Fruit fly (Drosophila melanogaster) whole organism, embryonic: Measurements from ENCODE around the gene Gart.

Source experiments
- ATbp ChIP-seq: fragments of 200-800 bp; sonication (Bioruptor generic); optimal IDR thresholded peaks from 2 replicates; lab custom pipeline; 2017; ENCODE audit warnings: missing biosample characterization, mild to moderate bottlenecking, missing genetic modification characterization, missing genetic modification reagents
- Abd-B ChIP-seq: fragments of 200-800 bp; sonication (Bioruptor generic); optimal IDR thresholded peaks from 2 replicates; lab custom pipeline; 2018; ENCODE audit warnings: missing biosample characterization, mild to moderate bottlenecking, missing genetic modification characterization, moderate library complexity
- Bgb ChIP-seq: fragments of 200-800 bp; sonication (Bioruptor generic); IDR thresholded peaks from 2 replicates; pipeline ENCODE4 v1.3.6; 2022; ENCODE audit warnings: missing biosample characterization, missing genetic modification characterization; ENCODE audit not compliant: partially characterized antibody
- Blimp-1 ChIP-seq: fragments of 200-800 bp; sonication (Bioruptor generic); optimal IDR thresholded peaks from 3 replicates; lab custom pipeline; 2018; ENCODE audit warnings: missing biosample characterization, missing genetic modification characterization, mild to moderate bottlenecking, moderate library complexity, missing genetic modification reagents
- Bteb2 ChIP-seq: fragments of 200-800 bp; sonication (Bioruptor generic); optimal IDR thresholded peaks from 2 replicates; lab custom pipeline; 2016; ENCODE audit warnings: missing biosample characterization, missing genetic modification characterization
- CG10366 ChIP-seq: fragments of 200-800 bp; sonication (Bioruptor generic); IDR thresholded peaks from 2 replicates; pipeline ENCODE4 v1.3.6; 2022; ENCODE audit warnings: missing biosample characterization, missing genetic modification characterization
- CG10654 ChIP-seq: fragments of 200-800 bp; sonication (Bioruptor generic); optimal IDR thresholded peaks from 2 replicates; lab custom pipeline; 2016; ENCODE audit warnings: missing biosample characterization, missing genetic modification characterization
- CG12071 ChIP-seq: fragments of 200-800 bp; sonication (Bioruptor generic); optimal IDR thresholded peaks from 3 replicates; lab custom pipeline; 2018; ENCODE audit warnings: missing biosample characterization, mild to moderate bottlenecking, missing genetic modification characterization
- CG1603 ChIP-seq: fragments of 200-800 bp; sonication (Bioruptor generic); optimal IDR thresholded peaks from 2 replicates; lab custom pipeline; 2019; ENCODE audit warnings: missing biosample characterization, mild to moderate bottlenecking, missing genetic modification characterization, moderate library complexity
- CG2199 ChIP-seq: fragments of 200-800 bp; sonication (Bioruptor generic); IDR thresholded peaks from 3 replicates; pipeline ENCODE4 v1.3.6; 2022; ENCODE audit warnings: missing biosample characterization, missing genetic modification characterization
- CG2875 ChIP-seq: fragments of 200-800 bp; sonication (Bioruptor generic); optimal IDR thresholded peaks from 2 replicates; lab custom pipeline; 2017; ENCODE audit warnings: missing biosample characterization, mild to moderate bottlenecking, missing genetic modification characterization, missing genetic modification reagents
- CG33213 ChIP-seq: fragments of 200-800 bp; sonication (Bioruptor generic); optimal IDR thresholded peaks from 3 replicates; lab custom pipeline; 2016; ENCODE audit warnings: missing biosample characterization, missing genetic modification characterization
- CG4707 ChIP-seq: fragments of 200-800 bp; sonication (Bioruptor generic); optimal IDR thresholded peaks from 2 replicates; lab custom pipeline; 2018; ENCODE audit warnings: missing biosample characterization, mild to moderate bottlenecking, missing genetic modification characterization, moderate library complexity
- CG7839 ChIP-seq: fragments of 200-800 bp; sonication (Bioruptor generic); optimal IDR thresholded peaks from 3 replicates; lab custom pipeline; 2018; ENCODE audit warnings: missing biosample characterization, mild to moderate bottlenecking, missing genetic modification characterization, moderate library complexity
- CG8765 ChIP-seq: fragments of 200-800 bp; sonication (Bioruptor generic); IDR thresholded peaks from 2 replicates; pipeline ENCODE4 v1.3.6; 2022; ENCODE audit warnings: missing biosample characterization, missing genetic modification characterization
- CG9609 ChIP-seq: fragments of 200-800 bp; sonication (Bioruptor generic); optimal IDR thresholded peaks from 3 replicates; lab custom pipeline; 2016; ENCODE audit warnings: missing biosample characterization, missing genetic modification characterization
- CG9932 ChIP-seq: fragments of 200-800 bp; sonication (Bioruptor generic); IDR thresholded peaks from 2 replicates; pipeline ENCODE4 v1.3.6; 2022; ENCODE audit warnings: missing biosample characterization, missing genetic modification characterization
- Camta ChIP-seq: fragments of 200-800 bp; sonication (Bioruptor generic); optimal IDR thresholded peaks from 2 replicates; lab custom pipeline; 2016; ENCODE audit warnings: missing biosample characterization, missing genetic modification characterization
- CoRest ChIP-seq: fragments of 200-800 bp; sonication (Bioruptor generic); optimal IDR thresholded peaks from 3 replicates; lab custom pipeline; 2018; ENCODE audit warnings: missing biosample characterization, mild to moderate bottlenecking, missing genetic modification characterization, moderate library complexity
- Dbx ChIP-seq: fragments of 200-800 bp; sonication (Bioruptor generic); IDR thresholded peaks from 3 replicates; pipeline ENCODE4 v1.3.6; 2022; ENCODE audit warnings: missing biosample characterization, missing genetic modification characterization
- Dip3 ChIP-seq: fragments of 200-800 bp; sonication (Bioruptor generic); optimal IDR thresholded peaks from 3 replicates; lab custom pipeline; 2016; ENCODE audit warnings: missing biosample characterization, missing genetic modification characterization
- Dll ChIP-seq: fragments of 200-800 bp; sonication (Bioruptor generic); IDR thresholded peaks from 4 replicates; pipeline ENCODE4 v1.3.6; 2022; ENCODE audit warnings: missing biosample characterization, missing genetic modification characterization; ENCODE audit not compliant: partially characterized antibody
- E2f1 ChIP-seq: fragments of 200-800 bp; sonication (Bioruptor generic); IDR thresholded peaks from 2 replicates; pipeline ENCODE4 v1.3.6; 2022; ENCODE audit warnings: missing biosample characterization, missing genetic modification characterization
- HLHmδ ChIP-seq: fragments of 200-800 bp; sonication (Bioruptor generic); optimal IDR thresholded peaks from 2 replicates; lab custom pipeline; 2018; ENCODE audit warnings: missing biosample characterization, mild to moderate bottlenecking, missing genetic modification characterization, moderate library complexity
- Hr51 ChIP-seq, 2 experiments: fragments of 200-800 bp; sonication (Bioruptor generic); optimal IDR thresholded peaks; 2 replicates in 1 of 2; 3 replicates in 1 of 2; lab custom pipeline; 2016 to 2018; ENCODE audit warnings: missing biosample characterization in 2 of 2, missing genetic modification characterization in 2 of 2, mild to moderate bottlenecking in 1 of 2, moderate library complexity in 1 of 2
- Hr78 ChIP-seq, 2 experiments: fragments of 200-800 bp in 1 of 2; fragments of >200 bp in 1 of 2; sonication (Bioruptor generic) in 1 of 2; optimal IDR thresholded peaks; 2 replicates each; lab custom pipeline; 2017 to 2019; ENCODE audit warnings: missing biosample characterization in 2 of 2, missing genetic modification characterization in 2 of 2, mild to moderate bottlenecking in 1 of 2, moderate library complexity in 1 of 2
- Myb ChIP-seq: fragments of 200-800 bp; sonication (Bioruptor generic); optimal IDR thresholded peaks from 2 replicates; lab custom pipeline; 2016; ENCODE audit warnings: missing biosample characterization, missing genetic modification characterization
- Opbp ChIP-seq: fragments of 200-800 bp; sonication (Bioruptor generic); IDR thresholded peaks from 3 replicates; pipeline ENCODE4 v1.3.6; 2022; ENCODE audit warnings: missing biosample characterization, missing genetic modification characterization; ENCODE audit not compliant: partially characterized antibody
- Tbp ChIP-seq: fragments of >200 bp; optimal IDR thresholded peaks from 2 replicates; lab custom pipeline; 2018; ENCODE audit warnings: missing biosample characterization, missing genetic modification characterization
- Vsx1 ChIP-seq: fragments of 200-800 bp; sonication (Bioruptor generic); optimal IDR thresholded peaks from 2 replicates; lab custom pipeline; 2017; ENCODE audit warnings: missing biosample characterization, mild to moderate bottlenecking, missing genetic modification characterization, missing genetic modification reagents
- ash1 ChIP-seq: fragments of 200-800 bp; sonication (Bioruptor generic); optimal IDR thresholded peaks from 2 replicates; lab custom pipeline; 2018; ENCODE audit warnings: missing biosample characterization, mild to moderate bottlenecking, missing genetic modification characterization
- ato ChIP-seq: fragments of 200-800 bp; sonication (Bioruptor generic); IDR thresholded peaks from 2 replicates; pipeline ENCODE4 v1.3.6; 2022; ENCODE audit warnings: missing biosample characterization, missing genetic modification characterization; ENCODE audit not compliant: partially characterized antibody
- az2 ChIP-seq: fragments of 200-800 bp; sonication (Bioruptor generic); optimal IDR thresholded peaks from 3 replicates; lab custom pipeline; 2016; ENCODE audit warnings: missing biosample characterization, missing genetic modification characterization
- br ChIP-seq: fragments of >200 bp; optimal IDR thresholded peaks from 2 replicates; lab custom pipeline; 2017
- corto ChIP-seq: fragments of 200-800 bp; sonication (Bioruptor generic); optimal IDR thresholded peaks from 2 replicates; lab custom pipeline; 2016; ENCODE audit warnings: missing biosample characterization, mild to moderate bottlenecking, missing genetic modification characterization, moderate library complexity
- fd3F ChIP-seq: fragments of 200-800 bp; sonication (Bioruptor generic); optimal IDR thresholded peaks from 2 replicates; lab custom pipeline; 2018; ENCODE audit warnings: missing biosample characterization, mild to moderate bottlenecking, missing genetic modification characterization, moderate library complexity
- grau ChIP-seq: fragments of 200-800 bp; optimal IDR thresholded peaks from 3 replicates; lab custom pipeline; 2019; ENCODE audit warnings: missing biosample characterization, mild to moderate bottlenecking, missing genetic modification characterization, moderate library complexity
- gt ChIP-seq: fragments of 200-800 bp; sonication (Bioruptor generic); IDR thresholded peaks from 2 replicates; pipeline ENCODE4 v1.3.6; 2022; ENCODE audit warnings: missing biosample characterization, missing genetic modification characterization
- hth ChIP-seq: fragments of >200 bp; optimal IDR thresholded peaks from 2 replicates; lab custom pipeline; 2017; ENCODE audit warnings: inconsistent platforms
- nerfin-2 ChIP-seq: fragments of 200-800 bp; sonication (Bioruptor generic); IDR thresholded peaks from 2 replicates; pipeline ENCODE4 v1.3.6; 2022; ENCODE audit warnings: missing biosample characterization, missing genetic modification characterization; ENCODE audit not compliant: partially characterized antibody
- p53 ChIP-seq: fragments of 200-800 bp; sonication (Bioruptor generic); optimal IDR thresholded peaks from 2 replicates; lab custom pipeline; 2016; ENCODE audit warnings: missing biosample characterization, missing genetic modification characterization
- prd ChIP-seq, 3 experiments: fragments of >200 bp in 2 of 3; fragments of 200-800 bp in 1 of 3; sonication (Bioruptor generic) in 1 of 3; optimal IDR thresholded peaks in 2 of 3; IDR thresholded peaks in 1 of 3; 2 replicates in 2 of 3; 3 replicates in 1 of 3; pipeline versions ENCODE4 v1.3.6 to Lab custom; 2017 to 2022; ENCODE audit warnings: missing biosample characterization in 1 of 3, missing genetic modification characterization in 1 of 3
- rib ChIP-seq: fragments of 200-800 bp; sonication (Bioruptor generic); IDR thresholded peaks from 2 replicates; pipeline ENCODE4 v1.3.6; 2022; ENCODE audit warnings: missing biosample characterization, missing genetic modification characterization
- sens ChIP-seq: fragments of 200-800 bp; sonication (Bioruptor generic); peaks from one replicate; lab custom pipeline; 2016; ENCODE audit warnings: missing biosample characterization, missing genetic modification characterization
- shn ChIP-seq: fragments of 200-800 bp; sonication (Bioruptor generic); optimal IDR thresholded peaks from 3 replicates; lab custom pipeline; 2016; ENCODE audit warnings: missing biosample characterization, missing genetic modification characterization
- sna ChIP-seq: fragments of 200-800 bp; sonication (Bioruptor generic); IDR thresholded peaks from 2 replicates; pipeline ENCODE4 v1.3.6; 2022; ENCODE audit warnings: missing biosample characterization, missing genetic modification characterization; ENCODE audit not compliant: partially characterized antibody
- stc ChIP-seq: fragments of 200-800 bp; sonication (Bioruptor generic); IDR thresholded peaks from 2 replicates; pipeline ENCODE4 v1.3.6; 2022; ENCODE audit warnings: missing biosample characterization, missing genetic modification characterization
- tgo ChIP-seq: fragments of 200-800 bp; sonication (Bioruptor generic); IDR thresholded peaks from 3 replicates; pipeline ENCODE4 v1.3.6; 2022; ENCODE audit warnings: missing biosample characterization, missing genetic modification characterization
- vfl ChIP-seq: fragments of 200-800 bp; sonication (Bioruptor generic); optimal IDR thresholded peaks from 2 replicates; lab custom pipeline; 2016; ENCODE audit warnings: missing biosample characterization, missing genetic modification characterization
- yki ChIP-seq: fragments of >200 bp; optimal IDR thresholded peaks from 3 replicates; lab custom pipeline; 2018

Gart gene

dm6 chr2L:7009807-7010470, 13.8 kb downstream of the Gart start, which contains the start of gene uif (continued):
- TF ChIP-seq yki, result no peak
- no peak for TF ChIP-seq CG12071 (GFP tag; lab: Kevin White, UChicago)
- no peak for TF ChIP-seq Hr51 (GFP tag; optimal IDR thresholded peaks at IDR 0.05; lab: Kevin White, UChicago)
- TF ChIP-seq grau (tag; lab: Kevin White, UChicago), result no peak
- TF ChIP-seq CG8765 (GFP tag; lab: Robert Waterston, UW), result no peak
- TF ChIP-seq gt (GFP tag; lab: Robert Waterston, UW), result no peak
- no peak for TF ChIP-seq CG33213 (GFP tag; lab: Kevin White, UChicago)
- no peak for TF ChIP-seq Camta
- TF ChIP-seq CG9932, result no peak
- TF ChIP-seq CG10366 (GFP tag; lab: Robert Waterston, UW), result no peak
- TF ChIP-seq sna (GFP tag; lab: Robert Waterston, UW), result no peak
- no peak for TF ChIP-seq p53 (GFP tag; lab: Kevin White, UChicago)
- TF ChIP-seq shn, result no peak
- no peak for TF ChIP-seq az2
- TF ChIP-seq CG10654, result no peak
- no peak for TF ChIP-seq Hr78 (GFP tag; optimal IDR thresholded peaks at IDR 0.05; lab: Kevin White, UChicago)
- no peak for TF ChIP-seq Abd-B (GFP tag; lab: Kevin White, UChicago)
- TF ChIP-seq stc (GFP tag; lab: Robert Waterston, UW), result no peak
- 0 out of 3 replicates have a peak, but pooled peaks have one; percentile 6 for TF ChIP-seq CG2199
- no peak for TF ChIP-seq E2f1 (GFP tag; lab: Robert Waterston, UW)
- no peak for TF ChIP-seq br (lab: Kevin White, UChicago)
- TF ChIP-seq prd (optimal IDR thresholded peaks at IDR 0.05; lab: Kevin White, UChicago), result no peak
- TF ChIP-seq prd (GFP tag; IDR thresholded peaks at IDR 0.05; lab: Robert Waterston, UW), result 0 out of 3 replicates have a peak, but pooled peaks have one; percentile 9
- no peak for TF ChIP-seq corto (GFP tag; lab: Kevin White, UChicago)
- no peak for TF ChIP-seq CG9609 (GFP tag; lab: Kevin White, UChicago)
- TF ChIP-seq tgo (GFP tag; lab: Robert Waterston, UW), result no peak
- no peak for TF ChIP-seq Tbp (GFP tag; lab: Kevin White, UChicago)
- no peak for TF ChIP-seq ATbp (GFP tag; lab: Kevin White, UChicago)
- no peak for TF ChIP-seq CoRest (tag; lab: Kevin White, UChicago)
- TF ChIP-seq Blimp-1 (GFP tag; lab: Kevin White, UChicago), result peak; percentile 26
- TF ChIP-seq Vsx1, result no peak
- no peak for TF ChIP-seq Myb (GFP tag; lab: Kevin White, UChicago)
- TF ChIP-seq ato, result no peak
- TF ChIP-seq Dip3, result no peak
- TF ChIP-seq sens, result peak; percentile 4
- 0 out of 4 replicates have a peak, but pooled peaks have one; percentile 29 for TF ChIP-seq Dll (GFP tag; lab: Robert Waterston, UW)
- TF ChIP-seq CG2875 (GFP tag; lab: Kevin White, UChicago), result no peak
- TF ChIP-seq ash1 (GFP tag; lab: Kevin White, UChicago), result no peak
- TF ChIP-seq nerfin-2, result 0 out of 2 replicates have a peak, but pooled peaks have one; percentile 24
- TF ChIP-seq CG7839 (tag; lab: Kevin White, UChicago), result no peak
- no peak for TF ChIP-seq CG1603 (tag; lab: Kevin White, UChicago)
- peak; percentile 26; the same call in 1 of the 2 replicates for TF ChIP-seq Bgb (GFP tag; lab: Robert Waterston, UW)
- no peak for TF ChIP-seq vfl (GFP tag; lab: Kevin White, UChicago)
- no peak for TF ChIP-seq HLHmδ
- no peak for TF ChIP-seq fd3F (GFP tag; lab: Kevin White, UChicago)
- TF ChIP-seq CG4707, result no peak
- no peak for TF ChIP-seq Dbx (GFP tag; lab: Robert Waterston, UW)
- no peak for TF ChIP-seq Bteb2 (GFP tag; lab: Kevin White, UChicago)
- TF ChIP-seq Opbp, result no peak
- no peak for TF ChIP-seq hth (lab: Kevin White, UChicago)
- TF ChIP-seq rib, result peak; percentile 20; the same call in 1 of the 2 replicates
